In genomic region chrII:11307953-11308352, ce11 we compare ENCODE assay signal across 3 worm cellular contexts.
TF ChIP-seq lines count a peak whose summit lies in the region.

No protein-coding gene starts in this region.

TF ChIP-seq in whole organism, L1 larva, 84 proteins besides CTCF, POLR2A, EP300 and RAD21:
- TF ChIP-seq aly-2 (tag; optimal IDR thresholded peaks at IDR 0.05; lab: Kevin White, UChicago): no peak
- TF ChIP-seq lin-15B (tag; optimal IDR thresholded peaks at IDR 0.05; lab: Kevin White, UChicago): no peak
- TF ChIP-seq ceh-90 (tag; optimal IDR thresholded peaks at IDR 0.05; lab: Kevin White, UChicago): no peak
- TF ChIP-seq unc-98 (GFP tag; IDR thresholded peaks at IDR 0.05; lab: Robert Waterston, UW): no peak
- no peak for TF ChIP-seq mab-9 (GFP tag; IDR thresholded peaks at IDR 0.05; lab: Robert Waterston, UW)
- TF ChIP-seq blmp-1 (tag; optimal IDR thresholded peaks at IDR 0.05; lab: Kevin White, UChicago): peak; percentile 70
- peak; percentile 61 for TF ChIP-seq nhr-85 (tag; lab: Kevin White, UChicago)
- peak; percentile 34 for TF ChIP-seq lin-14 (GFP tag; optimal IDR thresholded peaks at IDR 0.05; lab: Kevin White, UChicago)
- TF ChIP-seq fkh-4 (tag; optimal IDR thresholded peaks at IDR 0.05; lab: Kevin White, UChicago; ENCODE audit: borderline replicate concordance): no peak
- no peak for TF ChIP-seq pax-3 (tag; optimal IDR thresholded peaks at IDR 0.05; lab: Kevin White, UChicago)
- no peak for TF ChIP-seq snu-23 (GFP tag; optimal IDR thresholded peaks at IDR 0.05; lab: Kevin White, UChicago)
- TF ChIP-seq dsc-1 (tag; optimal IDR thresholded peaks at IDR 0.05; lab: Kevin White, UChicago): peak; percentile 44

TF ChIP-seq in whole organism, L2 larva, 48 proteins besides CTCF, POLR2A, EP300 and RAD21:
- TF ChIP-seq egl-27 (tag; optimal IDR thresholded peaks at IDR 0.05; lab: Kevin White, UChicago) (no peak), lin-39 (tag; optimal IDR thresholded peaks at IDR 0.05; lab: Kevin White, UChicago) (no peak), blmp-1 (tag; optimal IDR thresholded peaks at IDR 0.05; lab: Kevin White, UChicago; ENCODE audit: insufficient read depth) (peak; percentile 10), lsy-2 (tag; optimal IDR thresholded peaks at IDR 0.05; lab: Kevin White, UChicago) (peak in 1 of 2 experiments; percentile 5), lin-13 (GFP tag; optimal IDR thresholded peaks at IDR 0.05; lab: Kevin White, UChicago) (no peak), nhr-129 (tag; optimal IDR thresholded peaks at IDR 0.05; lab: Kevin White, UChicago) (peak; percentile 15)

TF ChIP-seq in whole organism, mixed stage, embryonic, 35 proteins besides CTCF, POLR2A, EP300 and RAD21:
- TF ChIP-seq hlh-1 (tag; optimal IDR thresholded peaks at IDR 0.05; lab: Kevin White, UChicago) (no peak), unc-62 (GFP tag; optimal IDR thresholded peaks at IDR 0.05; lab: Kevin White, UChicago) (peak; percentile 5), cnd-1 (tag; optimal IDR thresholded peaks at IDR 0.05; lab: Kevin White, UChicago) (no peak), unc-120 (tag; optimal IDR thresholded peaks at IDR 0.05; lab: Kevin White, UChicago; ENCODE audit: poor library complexity, severe bottlenecking) (peak; percentile 23), mep-1 (tag; optimal IDR thresholded peaks at IDR 0.05; lab: Kevin White, UChicago) (no peak), elt-3 (tag; optimal IDR thresholded peaks at IDR 0.05; lab: Kevin White, UChicago) (no peak), nhr-76 (tag; optimal IDR thresholded peaks at IDR 0.05; lab: Kevin White, UChicago) (no peak), elt-1 (tag; optimal IDR thresholded peaks at IDR 0.05; lab: Kevin White, UChicago; ENCODE audit: borderline replicate concordance, insufficient read depth) (no peak), nhr-2 (tag; optimal IDR thresholded peaks at IDR 0.05; lab: Kevin White, UChicago) (no peak), mab-5 (tag; optimal IDR thresholded peaks at IDR 0.05; lab: Kevin White, UChicago) (no peak), ceh-83 (GFP tag; optimal IDR thresholded peaks at IDR 0.05; lab: Kevin White, UChicago) (no peak)

Comparison
In these comparisons a context has a peak if more than half of its experiments do, and no peak if none do; other contexts are left out.
1. Of the 22 proteins assayed by ChIP-seq in both whole organism, L1 larva and whole organism, L2 larva: peak only in whole organism, L1 larva: none; only in whole organism, L2 larva: none; in both: blmp-1; in neither: 20; mixed calls (peak in some experiments, not most) for 1.